Fruit fly (Drosophila melanogaster): ENCODE results near the gene CG12096.

DNA sequence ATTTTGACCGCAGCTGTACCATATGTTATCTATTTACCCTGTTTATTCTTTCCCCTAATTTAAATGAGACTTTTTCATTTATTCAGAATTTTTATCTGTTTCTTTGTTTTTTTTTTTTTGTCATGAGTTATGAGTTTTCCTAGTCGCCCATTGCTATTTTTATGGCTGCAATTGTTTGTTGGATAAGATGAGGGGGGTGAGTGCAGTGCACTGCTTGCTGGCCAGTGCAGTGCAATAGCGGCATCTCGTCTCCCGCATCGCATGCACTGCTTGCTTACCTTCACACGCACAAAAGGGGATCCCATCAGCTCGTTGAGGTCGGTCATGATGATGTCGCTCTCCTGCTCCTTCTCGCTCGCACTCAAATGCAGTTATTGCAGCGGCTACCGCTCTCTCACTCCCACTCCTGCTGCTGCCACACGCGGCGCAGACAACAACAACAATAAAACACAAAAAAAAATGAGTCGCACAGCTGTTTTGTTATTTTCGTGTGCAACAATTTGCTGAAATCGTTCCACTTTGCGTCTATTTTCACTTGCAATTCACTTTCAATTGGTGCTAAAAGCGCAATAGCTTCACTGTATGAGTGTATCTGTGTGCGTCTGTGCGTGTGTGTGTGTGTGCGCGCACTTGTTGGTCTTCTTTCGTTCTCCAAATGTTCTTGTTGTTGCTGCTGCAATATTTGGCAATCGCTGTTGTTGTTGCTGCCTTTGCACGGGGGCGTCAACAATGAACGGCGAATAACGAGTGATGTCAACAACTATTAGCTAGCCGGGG lies 31.2 kb upstream of the CG12096 start:
- TF ChIP-seq CG34367 (tag; optimal IDR thresholded peaks at IDR 0.05) (peak; percentile 7), CG32121 (GFP tag; IDR thresholded peaks at IDR 0.05) (peak; percentile 68), gl (tag; optimal IDR thresholded peaks at IDR 0.05) (no peak)
